Worm (Caenorhabditis elegans) whole organism, mixed stage, embryonic: Measurements from ENCODE around the gene R05A10.8.

Source experiments
- M03D4.4 ChIP-seq: sonication (generic microtip); optimal IDR thresholded peaks from 2 replicates; lab custom pipeline; 2017; ENCODE audit warnings: mild to moderate bottlenecking, missing genetic modification characterization, missing compliant biosample characterization
- bed-3 ChIP-seq: fragments of 200-800 bp; sonication (Bioruptor generic); optimal IDR thresholded peaks from 3 replicates; lab custom pipeline; 2018; ENCODE audit warnings: mild to moderate bottlenecking, missing genetic modification characterization, moderate library complexity, missing compliant biosample characterization
- blmp-1 ChIP-seq: fragments of 150-350 bp; optimal IDR thresholded peaks from 2 replicates; lab custom pipeline; 2014; ENCODE audit warnings: missing biosample characterization, missing genetic modification characterization
- ceh-39 ChIP-seq: fragments of 150-350 bp; optimal IDR thresholded peaks from 2 replicates; lab custom pipeline; 2014; ENCODE audit warnings: missing biosample characterization, missing genetic modification characterization
- ceh-83 ChIP-seq: fragments of 200-800 bp; sonication (Bioruptor generic); optimal IDR thresholded peaks from 2 replicates; lab custom pipeline; 2018; ENCODE audit warnings: mild to moderate bottlenecking, missing genetic modification characterization, missing compliant biosample characterization
- ces-1 ChIP-seq: fragments of 150-350 bp; optimal IDR thresholded peaks from 2 replicates; lab custom pipeline; 2014; ENCODE audit warnings: missing biosample characterization, missing genetic modification reagents, missing genetic modification characterization
- cnd-1 ChIP-seq: fragments of 200-800 bp; sonication (Bioruptor generic); optimal IDR thresholded peaks from 2 replicates; lab custom pipeline; 2018; ENCODE audit warnings: mild to moderate bottlenecking, missing genetic modification characterization, missing compliant biosample characterization
- drap-1 ChIP-seq: fragments of 200-800 bp; sonication (Bioruptor generic); optimal IDR thresholded peaks from 3 replicates; lab custom pipeline; 2018; ENCODE audit warnings: mild to moderate bottlenecking, missing genetic modification characterization, missing compliant biosample characterization
- elt-1 ChIP-seq: sonication (generic microtip); optimal IDR thresholded peaks from 2 replicates; lab custom pipeline; 2017; ENCODE audit warnings: missing genetic modification characterization, mild to moderate bottlenecking, missing compliant biosample characterization, antibody characterized with exemption, moderate library complexity, borderline replicate concordance; ENCODE audit not compliant: insufficient read depth
- elt-3 ChIP-seq: fragments of 150-350 bp; optimal IDR thresholded peaks from 2 replicates; lab custom pipeline; 2014; ENCODE audit warnings: missing biosample characterization, missing genetic modification characterization
- flh-1 ChIP-seq: fragments of 200-800 bp; sonication (Bioruptor generic); optimal IDR thresholded peaks from 2 replicates; lab custom pipeline; 2018; ENCODE audit warnings: mild to moderate bottlenecking, missing genetic modification characterization, moderate library complexity, missing compliant biosample characterization
- ham-2 ChIP-seq: fragments of 200-800 bp; sonication (Bioruptor generic); optimal IDR thresholded peaks from 2 replicates; lab custom pipeline; 2018; ENCODE audit warnings: mild to moderate bottlenecking, missing genetic modification characterization, missing compliant biosample characterization
- hlh-1 ChIP-seq: fragments of 150-350 bp; optimal IDR thresholded peaks from 2 replicates; lab custom pipeline; 2014; ENCODE audit warnings: missing biosample characterization, missing genetic modification reagents, missing genetic modification characterization
- lin-13 ChIP-seq: fragments of 150-350 bp; optimal IDR thresholded peaks from 2 replicates; lab custom pipeline; 2014; ENCODE audit warnings: missing biosample characterization, missing genetic modification characterization
- lin-32 ChIP-seq: fragments of 200-800 bp; sonication (Bioruptor generic); optimal IDR thresholded peaks from 2 replicates; lab custom pipeline; 2018; ENCODE audit warnings: mild to moderate bottlenecking, missing genetic modification characterization, missing compliant biosample characterization
- lsy-2 ChIP-seq: fragments of 150-350 bp; optimal IDR thresholded peaks from 2 replicates; lab custom pipeline; 2014; ENCODE audit warnings: missing biosample characterization, missing genetic modification characterization
- mab-5 ChIP-seq: fragments of 150-350 bp; optimal IDR thresholded peaks from 2 replicates; lab custom pipeline; 2014; ENCODE audit warnings: missing biosample characterization, missing genetic modification characterization
- mep-1 ChIP-seq: fragments of 150-350 bp; optimal IDR thresholded peaks from 2 replicates; lab custom pipeline; 2017; ENCODE audit warnings: missing biosample characterization, missing genetic modification reagents, missing genetic modification characterization, inconsistent platforms
- mls-2 ChIP-seq: sonication (generic microtip); optimal IDR thresholded peaks from 2 replicates; lab custom pipeline; 2016; ENCODE audit warnings: mild to moderate bottlenecking, missing genetic modification characterization, moderate library complexity, missing compliant biosample characterization
- nhr-12 ChIP-seq: fragments of 150-350 bp; optimal IDR thresholded peaks from 2 replicates; lab custom pipeline; 2014; ENCODE audit warnings: missing biosample characterization, missing genetic modification characterization
- nhr-2 ChIP-seq: fragments of 150-350 bp; optimal IDR thresholded peaks from 2 replicates; lab custom pipeline; 2014; ENCODE audit warnings: missing biosample characterization, missing genetic modification characterization
- nhr-237 ChIP-seq: fragments of 150-350 bp; optimal IDR thresholded peaks from 2 replicates; lab custom pipeline; 2014; ENCODE audit warnings: missing biosample characterization, missing genetic modification characterization
- nhr-28 ChIP-seq: fragments of 150-350 bp; optimal IDR thresholded peaks from 2 replicates; lab custom pipeline; 2014; ENCODE audit warnings: missing biosample characterization, missing genetic modification characterization
- nhr-76 ChIP-seq: sonication (generic microtip); optimal IDR thresholded peaks from 2 replicates; lab custom pipeline; 2017; ENCODE audit warnings: missing biosample characterization, missing genetic modification characterization
- pha-4 ChIP-seq: fragments of 150-350 bp; optimal IDR thresholded peaks from 2 replicates; lab custom pipeline; 2018; ENCODE audit warnings: missing biosample characterization, missing genetic modification reagents, missing genetic modification characterization
- sem-2 ChIP-seq: fragments of 200-800 bp; sonication (Bioruptor generic); optimal IDR thresholded peaks from 2 replicates; lab custom pipeline; 2018; ENCODE audit warnings: mild to moderate bottlenecking, missing genetic modification characterization, missing compliant biosample characterization
- snpc-4 ChIP-seq: fragments of 150-350 bp; optimal IDR thresholded peaks from 2 replicates; lab custom pipeline; 2014; ENCODE audit warnings: missing biosample characterization, missing genetic modification characterization
- sptf-1 ChIP-seq: sonication (generic microtip); optimal IDR thresholded peaks from 2 replicates; lab custom pipeline; 2017; ENCODE audit warnings: mild to moderate bottlenecking, missing genetic modification characterization, moderate library complexity, missing compliant biosample characterization
- tbx-8 ChIP-seq: fragments of 200-800 bp; sonication (Bioruptor generic); optimal IDR thresholded peaks from 2 replicates; lab custom pipeline; 2018; ENCODE audit warnings: mild to moderate bottlenecking, missing genetic modification characterization, moderate library complexity, missing compliant biosample characterization
- unc-120 ChIP-seq: sonication (generic microtip); optimal IDR thresholded peaks from 2 replicates; lab custom pipeline; 2017; ENCODE audit warnings: missing genetic modification characterization, missing compliant biosample characterization; ENCODE audit not compliant: poor library complexity, severe bottlenecking
- unc-39 ChIP-seq: fragments of 150-350 bp; optimal IDR thresholded peaks from 2 replicates; lab custom pipeline; 2014; ENCODE audit warnings: missing biosample characterization, missing genetic modification characterization
- unc-62 ChIP-seq: fragments of 150-350 bp; optimal IDR thresholded peaks from 2 replicates; lab custom pipeline; 2014; ENCODE audit warnings: missing biosample characterization, missing genetic modification reagents, missing genetic modification characterization
- ztf-11 ChIP-seq: fragments of 150-350 bp; optimal IDR thresholded peaks from 2 replicates; lab custom pipeline; 2014; ENCODE audit warnings: missing biosample characterization, missing genetic modification characterization

The R05A10.8 gene

ce11 chrIV:14158086-14158485 lies at the start of gene R05A10.8:
R05A10.8 (minus strand) TSS chrIV:14158186.
- TF ChIP-seq drap-1 (GFP tag; lab: Kevin White, UChicago) = no peak
- TF ChIP-seq mep-1 (tag; lab: Kevin White, UChicago) = no peak
- no peak for TF ChIP-seq nhr-237
- TF ChIP-seq nhr-28 = no peak
- TF ChIP-seq mab-5 = no peak
- TF ChIP-seq ham-2 (GFP tag; lab: Kevin White, UChicago) = no peak
- no peak for TF ChIP-seq nhr-12 (tag; lab: Kevin White, UChicago)
- TF ChIP-seq bed-3 = no peak
- no peak for TF ChIP-seq elt-3 (tag; lab: Kevin White, UChicago)
- no peak for TF ChIP-seq cnd-1 (tag; lab: Kevin White, UChicago)
- no peak for TF ChIP-seq lin-32
- no peak for TF ChIP-seq flh-1 (GFP tag; lab: Kevin White, UChicago)
- TF ChIP-seq lin-13 (tag; lab: Kevin White, UChicago) = no peak
- no peak for TF ChIP-seq elt-1 (tag; lab: Kevin White, UChicago)
- TF ChIP-seq unc-120 = no peak
- TF ChIP-seq ceh-39 = no peak

- no peak for TF ChIP-seq ces-1 (GFP tag; lab: Kevin White, UChicago)
- TF ChIP-seq unc-120 = no peak
- no peak for TF ChIP-seq nhr-28
- no peak for TF ChIP-seq unc-39 (tag; lab: Kevin White, UChicago)
- no peak for TF ChIP-seq lin-13 (tag; lab: Kevin White, UChicago)
- TF ChIP-seq flh-1 (GFP tag; lab: Kevin White, UChicago) = no peak
- no peak for TF ChIP-seq elt-1 (tag; lab: Kevin White, UChicago)
- no peak for TF ChIP-seq ceh-83 (GFP tag; lab: Kevin White, UChicago)
- TF ChIP-seq nhr-12 (tag; lab: Kevin White, UChicago) = no peak
- TF ChIP-seq hlh-1 = no peak
- no peak for TF ChIP-seq lin-32
- no peak for TF ChIP-seq snpc-4
Observed at ce11 chrIV:14203162-14203561, 45.2 kb upstream of the R05A10.8 start, which contains the start of gene F02H6.3. F02H6.3 (plus strand) TSS chrIV:14203427.

ce11 chrIV:14196176-14196575 lies 38.2 kb upstream of the R05A10.8 start, which contains the start of gene F02H6.2:
F02H6.2 (plus strand) TSS chrIV:14196476.
- TF ChIP-seq mep-1 (tag; lab: Kevin White, UChicago) (no peak), ces-1 (GFP tag; lab: Kevin White, UChicago) (no peak), pha-4 (no peak), bed-3 (no peak), cnd-1 (tag; lab: Kevin White, UChicago) (no peak), hlh-1 (no peak), unc-120 (no peak), lsy-2 (tag; lab: Kevin White, UChicago) (no peak), blmp-1 (tag; lab: Kevin White, UChicago) (no peak), sem-2 (GFP tag; lab: Kevin White, UChicago) (no peak), snpc-4 (no peak), ztf-11 (tag; lab: Kevin White, UChicago) (no peak), mls-2 (tag; lab: Kevin White, UChicago) (no peak), nhr-237 (no peak), tbx-8 (no peak), unc-39 (tag; lab: Kevin White, UChicago) (no peak), elt-3 (tag; lab: Kevin White, UChicago) (no peak), drap-1 (GFP tag; lab: Kevin White, UChicago) (no peak), ceh-39 (no peak)

- TF ChIP-seq ceh-83 (GFP tag; lab: Kevin White, UChicago) = no peak
- no peak for TF ChIP-seq nhr-28
Observed at ce11 chrIV:14194317-14194716, 36.3 kb upstream of the R05A10.8 start.

ce11 chrIV:14193196-14193595 lies 35.2 kb upstream of the R05A10.8 start, which contains the start of gene K01G12.3:
K01G12.3 (plus strand) TSS chrIV:14193496.
- no peak for TF ChIP-seq nhr-76 (tag; lab: Kevin White, UChicago)
- no peak for TF ChIP-seq nhr-237
- TF ChIP-seq mab-5 = no peak
- TF ChIP-seq unc-39 (tag; lab: Kevin White, UChicago) = no peak
- no peak for TF ChIP-seq cnd-1 (tag; lab: Kevin White, UChicago)
- TF ChIP-seq elt-1 (tag; lab: Kevin White, UChicago) = no peak
- TF ChIP-seq ceh-39 = no peak
- no peak for TF ChIP-seq bed-3
- no peak for TF ChIP-seq unc-62
- TF ChIP-seq M03D4.4 (tag; lab: Kevin White, UChicago) = no peak
- TF ChIP-seq nhr-2 (tag; lab: Kevin White, UChicago) = no peak
- no peak for TF ChIP-seq lsy-2 (tag; lab: Kevin White, UChicago)
- TF ChIP-seq sptf-1 (tag; lab: Kevin White, UChicago) = no peak
